Fruit fly (Drosophila melanogaster): ENCODE data around the gene Rab27.
A peak's percentile ranks its signal among the peaks of the same experiment; 100 is the strongest.

Gene Rab27

DNA sequence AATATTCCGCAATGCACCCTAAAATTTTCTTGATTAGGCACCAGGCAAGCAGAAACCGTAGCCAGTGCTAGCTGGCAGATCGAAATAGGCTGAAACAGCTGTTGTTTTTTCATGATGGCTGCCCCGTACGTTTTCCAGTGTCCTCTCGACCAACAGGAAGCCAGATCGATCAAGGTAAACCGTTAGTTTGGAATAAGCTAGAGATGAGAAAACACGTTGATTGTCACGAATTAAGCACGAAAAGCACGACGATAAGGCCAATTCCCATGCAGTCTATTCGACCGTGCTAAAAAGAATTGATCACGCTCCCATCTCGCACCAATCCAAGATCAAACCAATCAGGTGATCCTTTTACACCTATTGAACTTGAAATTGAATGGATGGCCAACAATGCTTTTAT is 21.9 kb downstream of the Rab27 start:
- TF ChIP-seq fd59A (GFP tag; optimal IDR thresholded peaks at IDR 0.05) (no peak), svp (GFP tag) (peak; percentile 52)

dm6 chrX:1452130-1452529 is 24.6 kb downstream of the Rab27 start, which contains the start of gene Gr2a:
Gene Gr2a, plus strand, starts transcription at chrX:1452430.
- TF ChIP-seq fd85E (GFP tag; optimal IDR thresholded peaks at IDR 0.05) (no peak), lz (GFP tag; optimal IDR thresholded peaks at IDR 0.05) (no peak), Ets21C (GFP tag; optimal IDR thresholded peaks at IDR 0.05) (no peak), CG8119 (GFP tag; IDR thresholded peaks at IDR 0.05) (no peak), CG11294 (GFP tag; IDR thresholded peaks at IDR 0.05) (no peak), Blimp-1 (GFP tag; optimal IDR thresholded peaks at IDR 0.05) (no peak), acj6 (GFP tag; optimal IDR thresholded peaks at IDR 0.05) (no peak), topi (GFP tag; optimal IDR thresholded peaks at IDR 0.05) (no peak), CG6854 (GFP tag; optimal IDR thresholded peaks at IDR 0.05) (no peak), Eip93F (GFP tag; optimal IDR thresholded peaks at IDR 0.05) (no peak), Eip75B (GFP tag; optimal IDR thresholded peaks at IDR 0.05) (no peak), Eip78C (GFP tag) (no peak), net (GFP tag; optimal IDR thresholded peaks at IDR 0.05) (no peak), Hr4 (GFP tag; optimal IDR thresholded peaks at IDR 0.05) (no peak), CG6792 (GFP tag; optimal IDR thresholded peaks at IDR 0.05) (no peak), CG6276 (GFP tag; optimal IDR thresholded peaks at IDR 0.05) (no peak), dsx (GFP tag; optimal IDR thresholded peaks at IDR 0.05; ENCODE audit: poor library complexity, severe bottlenecking) (no peak)

Data from whole organism, prepupa.